Worm (Caenorhabditis elegans) whole organism, L4 larva: ENCODE measurements around the gene T08G5.1.

ENCODE experiments used
- hmg-1.1 ChIP-seq: fragments of 200-800 bp; sonication (Bioruptor generic); IDR thresholded peaks from 2 replicates; pipeline ENCODE4 v1.3.6; 2022; ENCODE audit warnings: missing genetic modification reagents, missing genetic modification characterization, missing compliant biosample characterization
- lin-13 ChIP-seq: fragments of 150-350 bp; optimal IDR thresholded peaks from 2 replicates; lab custom pipeline; 2014; ENCODE audit warnings: missing biosample characterization, missing genetic modification reagents, missing genetic modification characterization
- lin-39 ChIP-seq: fragments of 150-350 bp; optimal IDR thresholded peaks from 2 replicates; lab custom pipeline; 2014; ENCODE audit warnings: missing biosample characterization, missing genetic modification reagents, missing genetic modification characterization
- nhr-6 ChIP-seq: fragments of 150-350 bp; optimal IDR thresholded peaks from 2 replicates; lab custom pipeline; 2014; ENCODE audit warnings: missing biosample characterization, missing genetic modification characterization
- ztf-11 ChIP-seq: fragments of 150-350 bp; optimal IDR thresholded peaks from 2 replicates; lab custom pipeline; 2014; ENCODE audit warnings: missing biosample characterization, missing genetic modification characterization

DNA sequence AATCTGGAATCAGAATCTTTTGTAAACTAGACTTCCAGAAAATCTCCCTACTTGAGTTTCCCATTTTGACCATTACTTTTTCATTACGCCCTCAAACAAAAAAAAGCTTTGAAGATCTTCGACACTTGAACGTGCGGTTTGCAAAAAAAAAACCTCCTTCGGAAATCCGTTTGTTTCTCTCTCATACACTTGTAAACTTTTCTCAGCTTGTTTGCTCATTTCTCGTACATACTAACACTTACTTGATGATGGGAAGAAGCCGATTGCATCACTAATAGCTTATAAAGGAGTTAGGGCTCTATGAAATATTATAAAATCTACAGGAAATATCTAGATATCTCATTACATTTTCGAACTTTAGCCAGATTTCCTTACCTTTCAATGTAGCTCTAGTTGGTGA lies 16.6 kb upstream of the T08G5.1 start:
- TF ChIP-seq ztf-11 (tag; lab: Kevin White, UChicago) (no peak), lin-39 (tag; lab: Kevin White, UChicago) (no peak), nhr-6 (tag; lab: Kevin White, UChicago) (no peak), hmg-1.1 (GFP tag; lab: Robert Waterston, UW) (no peak), lin-13 (GFP tag; lab: Kevin White, UChicago) (no peak)
